Worm (Caenorhabditis elegans) whole organism, L2 larva: Measurements from ENCODE around the gene parg-2.
"Not testable (repeated sequence)": the region's sequence is repeated elsewhere in the genome, so short reads cannot be mapped to it uniquely, and the experiment has no call there.

Experiments used
- C34F6.9 ChIP-seq: fragments of 150-350 bp; optimal IDR thresholded peaks from 2 replicates; lab custom pipeline; 2014; ENCODE audit warnings: missing biosample characterization, missing genetic modification characterization
- F13H6.1 ChIP-seq: sonication (generic microtip); optimal IDR thresholded peaks from 2 replicates; lab custom pipeline; 2016; ENCODE audit warnings: missing genetic modification characterization, missing compliant biosample characterization
- R02D3.7 ChIP-seq: fragments of 150-350 bp; optimal IDR thresholded peaks from 2 replicates; lab custom pipeline; 2014; ENCODE audit warnings: missing biosample characterization, missing genetic modification characterization
- Y55F3AM.14 ChIP-seq: fragments of 200-800 bp; sonication (Bioruptor generic); optimal IDR thresholded peaks from 2 replicates; lab custom pipeline; 2018; ENCODE audit warnings: mild to moderate bottlenecking, missing genetic modification characterization, missing compliant biosample characterization
- ZK546.5 ChIP-seq: sonication (generic microtip); optimal IDR thresholded peaks from 2 replicates; lab custom pipeline; 2017; ENCODE audit warnings: missing biosample characterization, missing genetic modification characterization
- alr-1 ChIP-seq: fragments of 150-350 bp; optimal IDR thresholded peaks from 2 replicates; lab custom pipeline; 2014; ENCODE audit warnings: missing biosample characterization, missing genetic modification characterization
- aly-2 ChIP-seq: fragments of 150-350 bp; optimal IDR thresholded peaks from 2 replicates; lab custom pipeline; 2014; ENCODE audit warnings: missing biosample characterization, missing genetic modification characterization
- ama-1 ChIP-seq: fragments of 150-350 bp; optimal IDR thresholded peaks from 2 replicates; lab custom pipeline; 2018; ENCODE audit warnings: inconsistent platforms
- blmp-1 ChIP-seq: sonication (generic microtip); optimal IDR thresholded peaks from 2 replicates; lab custom pipeline; 2017; ENCODE audit warnings: missing genetic modification characterization, mild to moderate bottlenecking, missing compliant biosample characterization, antibody characterized with exemption, moderate library complexity; ENCODE audit not compliant: insufficient read depth
- ceh-16 ChIP-seq: fragments of 150-350 bp; optimal IDR thresholded peaks from 2 replicates; lab custom pipeline; 2014; ENCODE audit warnings: missing biosample characterization, missing genetic modification characterization
- ceh-82 ChIP-seq: fragments of 150-350 bp; optimal IDR thresholded peaks from 2 replicates; lab custom pipeline; 2014; ENCODE audit warnings: missing biosample characterization, missing genetic modification characterization
- crh-2 ChIP-seq: sonication (generic microtip); optimal IDR thresholded peaks from 2 replicates; lab custom pipeline; 2017; ENCODE audit warnings: missing biosample characterization, missing genetic modification characterization
- dmd-4 ChIP-seq: sonication (generic microtip); optimal IDR thresholded peaks from 2 replicates; lab custom pipeline; 2017; ENCODE audit warnings: missing biosample characterization, missing genetic modification characterization
- egl-27 ChIP-seq: sonication (generic microtip); optimal IDR thresholded peaks from 3 replicates; lab custom pipeline; 2017; ENCODE audit warnings: missing biosample characterization, missing genetic modification reagents, missing genetic modification characterization
- elt-1 ChIP-seq: fragments of 150-350 bp; optimal IDR thresholded peaks from 2 replicates; lab custom pipeline; 2014; ENCODE audit warnings: missing biosample characterization, missing genetic modification characterization
- elt-3 ChIP-seq: sonication (generic microtip); optimal IDR thresholded peaks from 2 replicates; lab custom pipeline; 2017; ENCODE audit warnings: missing biosample characterization, missing genetic modification characterization
- fos-1 ChIP-seq: fragments of 150-350 bp; optimal IDR thresholded peaks from 2 replicates; lab custom pipeline; 2014; ENCODE audit warnings: missing biosample characterization, missing genetic modification characterization
- gmeb-1 ChIP-seq: fragments of 150-350 bp; optimal IDR thresholded peaks from 2 replicates; lab custom pipeline; 2014; ENCODE audit warnings: missing biosample characterization, missing genetic modification characterization
- lin-11 ChIP-seq: fragments of 150-350 bp; sonication (generic microtip); optimal IDR thresholded peaks from 2 replicates; lab custom pipeline; 2014; ENCODE audit warnings: missing biosample characterization, missing genetic modification characterization, inconsistent platforms, mixed read lengths
- lin-13 ChIP-seq: fragments of 150-350 bp; optimal IDR thresholded peaks from 2 replicates; lab custom pipeline; 2014; ENCODE audit warnings: missing biosample characterization, missing genetic modification reagents, missing genetic modification characterization
- lin-39 ChIP-seq: fragments of 150-350 bp; optimal IDR thresholded peaks from 2 replicates; lab custom pipeline; 2014; ENCODE audit warnings: missing biosample characterization, missing genetic modification reagents, missing genetic modification characterization
- lsy-2 ChIP-seq, 2 experiments: fragments of 150-350 bp in 1 of 2; sonication (generic microtip) in 1 of 2; optimal IDR thresholded peaks; 2 replicates each; lab custom pipeline; 2014 to 2017; ENCODE audit warnings: missing biosample characterization in 2 of 2, missing genetic modification characterization in 2 of 2
- mab-5 ChIP-seq: fragments of 150-350 bp; optimal IDR thresholded peaks from 2 replicates; lab custom pipeline; 2014; ENCODE audit warnings: missing biosample characterization, missing genetic modification characterization
- mbf-1 ChIP-seq: sonication (generic microtip); optimal IDR thresholded peaks from 2 replicates; lab custom pipeline; 2017; ENCODE audit warnings: missing biosample characterization, missing genetic modification characterization
- mdl-1 ChIP-seq, 2 experiments: fragments of 150-350 bp in 1 of 2; sonication (generic microtip) in 1 of 2; optimal IDR thresholded peaks; 2 replicates each; lab custom pipeline; 2017; ENCODE audit warnings: missing biosample characterization in 2 of 2, missing genetic modification characterization in 2 of 2
- nhr-10 ChIP-seq: sonication (generic microtip); optimal IDR thresholded peaks from 2 replicates; lab custom pipeline; 2017; ENCODE audit warnings: missing biosample characterization, missing genetic modification characterization
- nhr-11 ChIP-seq: fragments of 150-350 bp; optimal IDR thresholded peaks from 2 replicates; lab custom pipeline; 2014; ENCODE audit warnings: missing biosample characterization, missing genetic modification characterization
- nhr-12 ChIP-seq: fragments of 150-350 bp; optimal IDR thresholded peaks from 2 replicates; lab custom pipeline; 2014; ENCODE audit warnings: missing biosample characterization, missing genetic modification characterization
- nhr-129 ChIP-seq: fragments of 150-350 bp; optimal IDR thresholded peaks from 2 replicates; lab custom pipeline; 2014; ENCODE audit warnings: missing biosample characterization, missing genetic modification characterization
- nhr-21 ChIP-seq: fragments of 150-350 bp; optimal IDR thresholded peaks from 2 replicates; lab custom pipeline; 2014; ENCODE audit warnings: missing biosample characterization, missing genetic modification characterization
- nhr-23 ChIP-seq: fragments of 150-350 bp; optimal IDR thresholded peaks from 2 replicates; lab custom pipeline; 2014; ENCODE audit warnings: missing biosample characterization, missing genetic modification reagents, missing genetic modification characterization
- nhr-237 ChIP-seq: fragments of 150-350 bp; optimal IDR thresholded peaks from 2 replicates; lab custom pipeline; 2014; ENCODE audit warnings: missing biosample characterization, missing genetic modification characterization
- nhr-25 ChIP-seq: fragments of 150-350 bp; sonication (generic microtip); optimal IDR thresholded peaks from 3 replicates; lab custom pipeline; 2014; ENCODE audit warnings: missing biosample characterization, missing genetic modification characterization
- nhr-6 ChIP-seq: fragments of 150-350 bp; optimal IDR thresholded peaks from 2 replicates; lab custom pipeline; 2014; ENCODE audit warnings: missing biosample characterization, missing genetic modification characterization
- nhr-77 ChIP-seq: fragments of 150-350 bp; optimal IDR thresholded peaks from 2 replicates; lab custom pipeline; 2014; ENCODE audit warnings: missing biosample characterization, missing genetic modification characterization
- peb-1 ChIP-seq: fragments of 150-350 bp; optimal IDR thresholded peaks from 2 replicates; lab custom pipeline; 2014; ENCODE audit warnings: missing biosample characterization, missing genetic modification characterization
- sem-4 ChIP-seq: fragments of 150-350 bp; optimal IDR thresholded peaks from 2 replicates; lab custom pipeline; 2014; ENCODE audit warnings: missing biosample characterization, missing genetic modification reagents, missing genetic modification characterization
- skn-1 ChIP-seq: sonication (generic microtip); optimal IDR thresholded peaks from 2 replicates; lab custom pipeline; 2017; ENCODE audit warnings: missing biosample characterization, missing genetic modification characterization
- sma-3 ChIP-seq: sonication (generic microtip); optimal IDR thresholded peaks from 2 replicates; lab custom pipeline; 2016; ENCODE audit warnings: missing genetic modification reagents, missing genetic modification characterization, missing compliant biosample characterization
- sma-9 ChIP-seq, 2 experiments: fragments of 150-350 bp in 1 of 2; sonication (generic microtip) in 1 of 2; optimal IDR thresholded peaks; 2 replicates each; lab custom pipeline; 2014 to 2016; ENCODE audit warnings: missing genetic modification characterization in 2 of 2, mild to moderate bottlenecking in 1 of 2, missing biosample characterization in 1 of 2, missing compliant biosample characterization in 1 of 2, missing genetic modification reagents in 1 of 2, moderate library complexity in 1 of 2
- snpc-4 ChIP-seq: fragments of 150-350 bp; optimal IDR thresholded peaks from 2 replicates; lab custom pipeline; 2014; ENCODE audit warnings: missing biosample characterization, missing genetic modification characterization
- unc-39 ChIP-seq: fragments of 150-350 bp; optimal IDR thresholded peaks from 2 replicates; lab custom pipeline; 2014; ENCODE audit warnings: missing biosample characterization, missing genetic modification characterization
- unc-55 ChIP-seq: fragments of 150-350 bp; sonication (generic microtip); optimal IDR thresholded peaks from 3 replicates; lab custom pipeline; 2014; ENCODE audit warnings: missing biosample characterization, missing genetic modification reagents, missing genetic modification characterization
- unc-62 ChIP-seq: fragments of 150-350 bp; optimal IDR thresholded peaks from 2 replicates; lab custom pipeline; 2014; ENCODE audit warnings: missing biosample characterization, missing genetic modification reagents, missing genetic modification characterization
- zag-1 ChIP-seq: fragments of 150-350 bp; optimal IDR thresholded peaks from 2 replicates; lab custom pipeline; 2014; ENCODE audit warnings: missing biosample characterization, missing genetic modification characterization
- ztf-1 ChIP-seq: fragments of 200-800 bp; sonication (Bioruptor generic); conservative IDR thresholded peaks from 2 replicates; pipeline ENCODE4 v1.3.6; 2022; ENCODE audit warnings: missing genetic modification characterization, missing compliant biosample characterization
- ztf-11 ChIP-seq: sonication (generic microtip); optimal IDR thresholded peaks from 2 replicates; lab custom pipeline; 2017; ENCODE audit warnings: missing biosample characterization, missing genetic modification characterization
- ztf-4 ChIP-seq: fragments of 150-350 bp; optimal IDR thresholded peaks from 2 replicates; lab custom pipeline; 2014; ENCODE audit warnings: missing biosample characterization, missing genetic modification characterization

Gene parg-2

ce11 chrIV:8715032-8715431 lies at the start of gene parg-2, which contains the start of gene ipla-5:
Gene parg-2 (minus strand): TSS chrIV:8715132.
Gene ipla-5 (plus strand): TSS chrIV:8715247.
- TF ChIP-seq lin-11 (tag; lab: Kevin White, UChicago); peb-1; nhr-11 (tag; lab: Kevin White, UChicago): not testable (repeated sequence)

DNA sequence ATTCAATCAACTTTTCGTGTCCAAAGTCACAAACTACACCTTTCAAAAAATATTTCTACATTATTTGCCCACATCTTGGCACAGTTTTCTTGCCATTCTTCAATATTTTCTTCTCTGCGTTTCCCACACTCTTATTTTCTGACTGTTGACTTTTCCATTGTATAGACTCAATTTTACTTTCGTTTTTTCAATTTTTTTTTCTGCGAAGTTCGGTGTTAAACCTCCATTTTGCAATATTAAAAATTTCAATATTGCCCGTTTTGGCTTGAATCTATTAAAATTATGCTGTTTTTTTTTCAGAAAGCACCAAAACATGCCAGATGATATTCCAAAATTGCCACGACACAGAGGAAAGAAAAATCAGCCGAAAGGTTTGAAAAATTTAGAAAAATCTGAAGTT lies 49.6 kb upstream of the parg-2 start, which contains the start of gene cdc-50.B:
Gene cdc-50.B, plus strand, starts transcription at position 301 of the 400 bp plus-strand sequence.
- no peak for TF ChIP-seq sem-4
- TF ChIP-seq nhr-11 (tag; lab: Kevin White, UChicago), result no peak
- no peak for TF ChIP-seq nhr-12 (tag; lab: Kevin White, UChicago)
- no peak for TF ChIP-seq unc-39
- no peak for TF ChIP-seq sma-3 (GFP tag; lab: Kevin White, UChicago)
- TF ChIP-seq R02D3.7 (tag; lab: Kevin White, UChicago), result no peak
- no peak for TF ChIP-seq ztf-4

DNA sequence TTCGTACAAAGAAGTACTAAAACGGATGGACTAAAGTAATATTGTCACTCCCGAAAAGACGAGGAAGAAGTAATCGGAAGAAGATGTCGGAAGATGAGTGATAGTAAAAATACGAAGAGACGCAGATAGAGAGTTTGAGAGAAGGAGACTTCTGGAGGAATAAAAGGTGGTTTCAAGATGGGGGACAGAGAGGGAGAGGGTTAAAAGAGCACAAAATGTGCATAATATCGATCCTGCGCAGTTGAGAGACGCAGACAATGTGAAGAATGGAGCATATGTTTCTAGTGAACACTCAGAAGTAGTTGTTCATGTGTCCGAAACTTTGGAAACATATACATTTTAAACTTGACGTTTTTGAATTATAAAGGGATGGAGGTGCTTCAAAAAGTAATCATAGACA lies 47.5 kb upstream of the parg-2 start:
- no peak for TF ChIP-seq mdl-1 (tag; optimal IDR thresholded peaks at IDR 0.05; lab: Kevin White, UChicago)
- TF ChIP-seq skn-1 (tag; lab: Kevin White, UChicago), result no peak
- TF ChIP-seq nhr-6 (tag; lab: Kevin White, UChicago), result peak; percentile 76
- TF ChIP-seq sma-9 (GFP tag; optimal IDR thresholded peaks at IDR 0.05; lab: Kevin White, UChicago), result peak; percentile 62
- no peak for TF ChIP-seq sma-9 (tag; optimal IDR thresholded peaks at IDR 0.05; lab: Kevin White, UChicago)
- no peak for TF ChIP-seq snpc-4 (tag; lab: Kevin White, UChicago)
- TF ChIP-seq lin-11 (tag; lab: Kevin White, UChicago), result no peak
- no peak for TF ChIP-seq ceh-16 (tag; lab: Kevin White, UChicago)
- no peak for TF ChIP-seq alr-1
- no peak for TF ChIP-seq elt-1 (tag; lab: Kevin White, UChicago)
- no peak for TF ChIP-seq nhr-237 (tag; lab: Kevin White, UChicago)
- TF ChIP-seq peb-1, result no peak
- TF ChIP-seq lin-13, result peak; percentile 43
- no peak for TF ChIP-seq Y55F3AM.14 (GFP tag; lab: Kevin White, UChicago)
- no peak for TF ChIP-seq ztf-4
- TF ChIP-seq nhr-11 (tag; lab: Kevin White, UChicago), result no peak
- TF ChIP-seq lsy-2 (tag; optimal IDR thresholded peaks at IDR 0.05; lab: Kevin White, UChicago), result peak; percentile 40 to 71
- peak; percentile 66 for TF ChIP-seq nhr-129 (tag; lab: Kevin White, UChicago)
- TF ChIP-seq sma-3 (GFP tag; lab: Kevin White, UChicago), result no peak
- no peak for TF ChIP-seq fos-1 (tag; lab: Kevin White, UChicago)
- TF ChIP-seq unc-62, result no peak
- TF ChIP-seq nhr-25 (tag; lab: Kevin White, UChicago), result no peak
- TF ChIP-seq C34F6.9 (tag; lab: Kevin White, UChicago), result peak; percentile 84
- no peak for TF ChIP-seq unc-39
- no peak for TF ChIP-seq crh-2 (tag; lab: Kevin White, UChicago)
- no peak for TF ChIP-seq nhr-12 (tag; lab: Kevin White, UChicago)
- TF ChIP-seq nhr-10 (tag; lab: Kevin White, UChicago), result no peak
- no peak for TF ChIP-seq egl-27 (tag; lab: Kevin White, UChicago)
- TF ChIP-seq sem-4, result peak; percentile 50
- TF ChIP-seq blmp-1 (tag; lab: Kevin White, UChicago), result no peak
- TF ChIP-seq nhr-21 (tag; lab: Kevin White, UChicago), result no peak
- TF ChIP-seq ama-1 (lab: Kevin White, UChicago), result no peak
- TF ChIP-seq mbf-1, result no peak
- TF ChIP-seq ztf-1, result no peak
- TF ChIP-seq mab-5 (tag; lab: Kevin White, UChicago), result peak; percentile 0
- TF ChIP-seq F13H6.1 (tag; lab: Kevin White, UChicago), result peak; percentile 49
- TF ChIP-seq elt-3, result no peak
- TF ChIP-seq ZK546.5, result no peak
- TF ChIP-seq zag-1 (tag; lab: Kevin White, UChicago), result peak; percentile 49
- TF ChIP-seq nhr-23 (tag; lab: Kevin White, UChicago), result no peak
- TF ChIP-seq dmd-4 (tag; lab: Kevin White, UChicago), result no peak
- TF ChIP-seq R02D3.7 (tag; lab: Kevin White, UChicago), result no peak
- no peak for TF ChIP-seq aly-2 (tag; lab: Kevin White, UChicago)
- peak; percentile 93 for TF ChIP-seq unc-55
- no peak for TF ChIP-seq lin-39 (tag; lab: Kevin White, UChicago)
- TF ChIP-seq nhr-77 (tag; lab: Kevin White, UChicago), result no peak
- no peak for TF ChIP-seq gmeb-1
- TF ChIP-seq ztf-11 (tag; lab: Kevin White, UChicago), result no peak
- TF ChIP-seq ceh-82 (tag; lab: Kevin White, UChicago), result no peak
